Worm (Caenorhabditis elegans) whole organism, late embryonic: ENCODE results near the gene srb-12.

Experiments used
- Y22D7AL.16 ChIP-seq: sonication (generic microtip); optimal IDR thresholded peaks from 2 replicates; lab custom pipeline; 2016; ENCODE audit warnings: missing genetic modification characterization, missing compliant biosample characterization
- ahr-1 ChIP-seq: sonication (generic microtip); optimal IDR thresholded peaks from 2 replicates; lab custom pipeline; 2016; ENCODE audit warnings: missing genetic modification characterization, missing compliant biosample characterization
- elt-4 ChIP-seq: sonication (generic microtip); optimal IDR thresholded peaks from 2 replicates; lab custom pipeline; 2016; ENCODE audit warnings: missing genetic modification characterization, missing compliant biosample characterization
- fax-1 ChIP-seq: sonication (generic microtip); optimal IDR thresholded peaks from 2 replicates; lab custom pipeline; 2016; ENCODE audit warnings: missing genotype, missing genetic modification characterization, missing compliant biosample characterization
- fkh-10 ChIP-seq: fragments of 150-350 bp; optimal IDR thresholded peaks from 2 replicates; lab custom pipeline; 2014; ENCODE audit warnings: missing biosample characterization, missing genetic modification reagents, missing genetic modification characterization
- lin-11 ChIP-seq: fragments of 200-800 bp; sonication (Bioruptor generic); optimal IDR thresholded peaks from 2 replicates; lab custom pipeline; 2018; ENCODE audit warnings: mild to moderate bottlenecking, missing genetic modification characterization, missing compliant biosample characterization
- nfya-1 ChIP-seq: sonication (generic microtip); optimal IDR thresholded peaks from 2 replicates; lab custom pipeline; 2017; ENCODE audit warnings: missing genetic modification characterization, mild to moderate bottlenecking, missing compliant biosample characterization, antibody characterized with exemption, moderate library complexity
- pha-4 ChIP-seq: fragments of 150-350 bp; optimal IDR thresholded peaks from 2 replicates; lab custom pipeline; 2018; ENCODE audit warnings: missing biosample characterization, missing genetic modification reagents, missing genetic modification characterization
- zip-5 ChIP-seq: sonication (generic microtip); optimal IDR thresholded peaks from 2 replicates; lab custom pipeline; 2016; ENCODE audit warnings: missing genetic modification characterization, missing compliant biosample characterization

ce11 chrII:5109693-5110092 is 44.7 kb downstream of the srb-12 start, which contains the start of gene F09C12.2:
- TF ChIP-seq ahr-1 (tag; lab: Kevin White, UChicago) (no peak), pha-4 (tag; lab: Kevin White, UChicago) (no peak), fkh-10 (GFP tag; lab: Kevin White, UChicago) (no peak), Y22D7AL.16 (tag; lab: Kevin White, UChicago) (no peak), elt-4 (tag; lab: Kevin White, UChicago) (no peak), fax-1 (tag; lab: Kevin White, UChicago) (no peak), nfya-1 (tag; lab: Kevin White, UChicago) (no peak), lin-11 (tag; lab: Kevin White, UChicago) (no peak), zip-5 (tag; lab: Kevin White, UChicago) (no peak)
